Fruit fly (Drosophila melanogaster) whole organism, embryonic: ENCODE data around the gene Sbp2.

Experiments
- Atf-2 ChIP-seq: fragments of 200-800 bp; sonication (Bioruptor generic); optimal IDR thresholded peaks from 2 replicates; lab custom pipeline; 2016; ENCODE audit warnings: missing biosample characterization, missing genetic modification characterization
- B-H1 ChIP-seq: fragments of 200-800 bp; sonication (Bioruptor generic); IDR thresholded peaks from 3 replicates; pipeline ENCODE4 v1.3.6; 2022; ENCODE audit warnings: missing biosample characterization, missing genetic modification characterization
- Blimp-1 ChIP-seq: fragments of 200-800 bp; sonication (Bioruptor generic); optimal IDR thresholded peaks from 3 replicates; lab custom pipeline; 2018; ENCODE audit warnings: missing biosample characterization, missing genetic modification characterization, mild to moderate bottlenecking, moderate library complexity, missing genetic modification reagents
- CG11696 ChIP-seq: fragments of 200-800 bp; sonication (Bioruptor generic); IDR thresholded peaks from 2 replicates; pipeline ENCODE4 v1.3.6; 2022; ENCODE audit warnings: missing biosample characterization, missing genetic modification characterization
- CG1233 ChIP-seq: fragments of 200-800 bp; sonication (Bioruptor generic); optimal IDR thresholded peaks from 4 replicates; lab custom pipeline; 2018; ENCODE audit warnings: missing biosample characterization, mild to moderate bottlenecking, missing genetic modification characterization
- CG14965 ChIP-seq: fragments of 200-800 bp; sonication (Bioruptor generic); optimal IDR thresholded peaks from 2 replicates; lab custom pipeline; 2016; ENCODE audit warnings: missing biosample characterization, missing genetic modification characterization, borderline replicate concordance
- CG17802 ChIP-seq: fragments of 200-800 bp; sonication (Bioruptor generic); optimal IDR thresholded peaks from 2 replicates; lab custom pipeline; 2018; ENCODE audit warnings: missing biosample characterization, mild to moderate bottlenecking, missing genetic modification characterization, moderate library complexity
- CG2120 ChIP-seq: fragments of 200-800 bp; sonication (Bioruptor generic); optimal IDR thresholded peaks from 3 replicates; lab custom pipeline; 2016; ENCODE audit warnings: missing biosample characterization, missing genetic modification characterization
- CG30020 ChIP-seq: fragments of 200-800 bp; optimal IDR thresholded peaks from 2 replicates; lab custom pipeline; 2019; ENCODE audit warnings: missing biosample characterization, mild to moderate bottlenecking, missing genetic modification characterization, moderate library complexity
- CG34376 ChIP-seq: fragments of 200-800 bp; sonication (Bioruptor generic); optimal IDR thresholded peaks from 2 replicates; lab custom pipeline; 2018; ENCODE audit warnings: missing biosample characterization, mild to moderate bottlenecking, missing genetic modification characterization
- CG3726 ChIP-seq: fragments of 200-800 bp; sonication (Bioruptor generic); IDR thresholded peaks from 3 replicates; pipeline ENCODE4, ENCODE4 v1.3.6; 2022; ENCODE audit warnings: missing biosample characterization, missing genetic modification characterization
- CG3838 ChIP-seq: fragments of 200-800 bp; sonication (Bioruptor generic); optimal IDR thresholded peaks from 3 replicates; lab custom pipeline; 2016; ENCODE audit warnings: missing biosample characterization, missing genetic modification characterization
- CG43689 ChIP-seq: fragments of 200-800 bp; sonication (Bioruptor generic); IDR thresholded peaks from 2 replicates; pipeline ENCODE4 v1.3.6; 2022; ENCODE audit warnings: missing biosample characterization, missing genetic modification characterization
- CG4707 ChIP-seq: fragments of 200-800 bp; sonication (Bioruptor generic); optimal IDR thresholded peaks from 2 replicates; lab custom pipeline; 2018; ENCODE audit warnings: missing biosample characterization, mild to moderate bottlenecking, missing genetic modification characterization, moderate library complexity
- CG4854 ChIP-seq: fragments of 200-800 bp; sonication (Bioruptor generic); optimal IDR thresholded peaks from 2 replicates; lab custom pipeline; 2016; ENCODE audit warnings: missing biosample characterization, missing genetic modification characterization, inconsistent platforms
- CG7928 ChIP-seq: fragments of 200-800 bp; sonication (Bioruptor generic); optimal IDR thresholded peaks from 2 replicates; lab custom pipeline; 2017; ENCODE audit warnings: missing biosample characterization, mild to moderate bottlenecking, missing genetic modification characterization
- CG7963 ChIP-seq: fragments of 200-800 bp; sonication (Bioruptor generic); IDR thresholded peaks from 3 replicates; pipeline ENCODE4 v1.3.6; 2022; ENCODE audit warnings: missing biosample characterization, missing genetic modification characterization; ENCODE audit not compliant: partially characterized antibody
- CG9609 ChIP-seq: fragments of 200-800 bp; sonication (Bioruptor generic); optimal IDR thresholded peaks from 3 replicates; lab custom pipeline; 2016; ENCODE audit warnings: missing biosample characterization, missing genetic modification characterization
- CG9932 ChIP-seq: fragments of 200-800 bp; sonication (Bioruptor generic); IDR thresholded peaks from 2 replicates; pipeline ENCODE4 v1.3.6; 2022; ENCODE audit warnings: missing biosample characterization, missing genetic modification characterization
- CoRest ChIP-seq: fragments of 200-800 bp; sonication (Bioruptor generic); optimal IDR thresholded peaks from 3 replicates; lab custom pipeline; 2018; ENCODE audit warnings: missing biosample characterization, mild to moderate bottlenecking, missing genetic modification characterization, moderate library complexity
- Dip2 ChIP-seq: fragments of 200-800 bp; sonication (Bioruptor generic); IDR thresholded peaks from 2 replicates; pipeline ENCODE4 v1.3.6; 2022; ENCODE audit warnings: missing biosample characterization, missing genetic modification characterization
- Doc2 ChIP-seq: fragments of 200-800 bp; sonication (Bioruptor generic); IDR thresholded peaks from 2 replicates; pipeline ENCODE4 v1.3.6; 2022; ENCODE audit warnings: missing biosample characterization, missing genetic modification characterization
- Dp ChIP-seq: fragments of 200-800 bp; sonication (Bioruptor generic); optimal IDR thresholded peaks from 2 replicates; lab custom pipeline; 2018; ENCODE audit warnings: missing biosample characterization, mild to moderate bottlenecking, missing genetic modification characterization, moderate library complexity
- Fer2 ChIP-seq: fragments of 200-800 bp; sonication (Bioruptor generic); optimal IDR thresholded peaks from 2 replicates; lab custom pipeline; 2018; ENCODE audit warnings: missing biosample characterization, mild to moderate bottlenecking, missing genetic modification characterization, moderate library complexity
- HLH3B ChIP-seq: fragments of 200-800 bp; sonication (Bioruptor generic); IDR thresholded peaks from 2 replicates; pipeline ENCODE4 v1.3.6; 2022; ENCODE audit warnings: missing biosample characterization, missing genetic modification characterization
- Hr39 ChIP-seq: fragments of >200 bp; optimal IDR thresholded peaks from 2 replicates; lab custom pipeline; 2017
- Lim3 ChIP-seq: fragments of 200-800 bp; sonication (Bioruptor generic); IDR thresholded peaks from 2 replicates; pipeline ENCODE4 v1.3.6; 2022; ENCODE audit warnings: missing biosample characterization, missing genetic modification characterization
- Neu2 ChIP-seq: fragments of 200-800 bp; sonication (Bioruptor generic); optimal IDR thresholded peaks from 3 replicates; lab custom pipeline; 2016; ENCODE audit warnings: missing biosample characterization, missing genetic modification characterization, borderline replicate concordance
- NfI ChIP-seq: fragments of 200-800 bp; sonication (Bioruptor generic); optimal IDR thresholded peaks from 3 replicates; lab custom pipeline; 2018; ENCODE audit warnings: missing biosample characterization, mild to moderate bottlenecking, missing genetic modification characterization, moderate library complexity
- Poxn ChIP-seq: fragments of 200-800 bp; sonication (Bioruptor generic); IDR thresholded peaks from 2 replicates; pipeline ENCODE4 v1.3.6; 2022; ENCODE audit warnings: missing biosample characterization, missing genetic modification characterization
- Side ChIP-seq: fragments of 200-800 bp; sonication (Bioruptor generic); optimal IDR thresholded peaks from 2 replicates; lab custom pipeline; 2016; ENCODE audit warnings: missing biosample characterization, missing genetic modification characterization
- dati ChIP-seq: fragments of 200-800 bp; sonication (Bioruptor generic); IDR thresholded peaks from 2 replicates; pipeline ENCODE4 v1.3.6; 2022; ENCODE audit warnings: missing biosample characterization, missing genetic modification characterization
- ems ChIP-seq: fragments of 200-800 bp; sonication (Bioruptor generic); optimal IDR thresholded peaks from 3 replicates; lab custom pipeline; 2016; ENCODE audit warnings: missing biosample characterization, missing genetic modification characterization
- eve ChIP-seq, 2 experiments: fragments of >200 bp; optimal IDR thresholded peaks; 2 replicates each; lab custom pipeline; 2017; ENCODE audit warnings: missing biosample characterization in 2 of 2, missing genetic modification characterization in 2 of 2
- fd3F ChIP-seq: fragments of 200-800 bp; sonication (Bioruptor generic); optimal IDR thresholded peaks from 2 replicates; lab custom pipeline; 2018; ENCODE audit warnings: missing biosample characterization, mild to moderate bottlenecking, missing genetic modification characterization, moderate library complexity
- gsb-n ChIP-seq: fragments of 200-800 bp; sonication (Bioruptor generic); optimal IDR thresholded peaks from 3 replicates; lab custom pipeline; 2018; ENCODE audit warnings: missing biosample characterization, mild to moderate bottlenecking, missing genetic modification characterization
- klu ChIP-seq: fragments of 200-800 bp; sonication (Bioruptor generic); IDR thresholded peaks from 2 replicates; pipeline ENCODE4 v1.3.6; 2022; ENCODE audit warnings: missing biosample characterization, missing genetic modification characterization
- knrl ChIP-seq: fragments of 200-800 bp; sonication (Bioruptor generic); IDR thresholded peaks from 3 replicates; pipeline ENCODE4 v1.3.6; 2022; ENCODE audit warnings: missing biosample characterization, missing genetic modification characterization; ENCODE audit not compliant: partially characterized antibody
- lab ChIP-seq: fragments of 200-800 bp; sonication (Bioruptor generic); optimal IDR thresholded peaks from 3 replicates; lab custom pipeline; 2017; ENCODE audit warnings: missing biosample characterization, missing genetic modification characterization, mild to moderate bottlenecking, moderate library complexity, missing genetic modification reagents
- maf-S ChIP-seq: fragments of 200-800 bp; sonication (Bioruptor generic); optimal IDR thresholded peaks from 2 replicates; lab custom pipeline; 2016; ENCODE audit warnings: missing biosample characterization, missing genetic modification characterization
- onecut ChIP-seq: fragments of 200-800 bp; sonication (Bioruptor generic); IDR thresholded peaks from 2 replicates; pipeline ENCODE4 v1.3.6; 2022; ENCODE audit warnings: missing biosample characterization, missing genetic modification characterization
- phol ChIP-seq: fragments of 200-800 bp; sonication (Bioruptor generic); optimal IDR thresholded peaks from 3 replicates; lab custom pipeline; 2018; ENCODE audit warnings: missing biosample characterization, mild to moderate bottlenecking, missing genetic modification characterization, moderate library complexity
- psq ChIP-seq: fragments of 200-800 bp; sonication (Bioruptor generic); optimal IDR thresholded peaks from 2 replicates; lab custom pipeline; 2017; ENCODE audit warnings: missing biosample characterization, missing genetic modification characterization
- sc ChIP-seq, 3 experiments: fragments of >200 bp in 2 of 3; fragments of 200-800 bp in 1 of 3; sonication (Bioruptor generic) in 1 of 3; optimal IDR thresholded peaks; 2 replicates in 2 of 3; 3 replicates in 1 of 3; lab custom pipeline; 2017; ENCODE audit warnings: mild to moderate bottlenecking in 1 of 3, missing biosample characterization in 1 of 3, missing genetic modification characterization in 1 of 3, missing genetic modification reagents in 1 of 3
- sim ChIP-seq: fragments of 200-800 bp; sonication (Bioruptor generic); IDR thresholded peaks from 2 replicates; pipeline ENCODE4 v1.3.6; 2022; ENCODE audit warnings: missing biosample characterization, missing genetic modification characterization
- sisA ChIP-seq: fragments of 200-800 bp; sonication (Bioruptor generic); IDR thresholded peaks from 2 replicates; pipeline ENCODE4 v1.3.6; 2022; ENCODE audit warnings: missing biosample characterization, missing genetic modification characterization
- sna ChIP-seq: fragments of 200-800 bp; sonication (Bioruptor generic); IDR thresholded peaks from 2 replicates; pipeline ENCODE4 v1.3.6; 2022; ENCODE audit warnings: missing biosample characterization, missing genetic modification characterization; ENCODE audit not compliant: partially characterized antibody
- trh ChIP-seq: fragments of 200-800 bp; sonication (Bioruptor generic); optimal IDR thresholded peaks from 2 replicates; lab custom pipeline; 2016; ENCODE audit warnings: missing biosample characterization, missing genetic modification characterization
- tx ChIP-seq: fragments of 200-800 bp; sonication (Bioruptor generic); optimal IDR thresholded peaks from 2 replicates; lab custom pipeline; 2016; ENCODE audit warnings: missing biosample characterization, missing genetic modification characterization
- yki ChIP-seq: fragments of >200 bp; optimal IDR thresholded peaks from 3 replicates; lab custom pipeline; 2018
- zfh1 ChIP-seq: fragments of 200-800 bp; sonication (Bioruptor generic); IDR thresholded peaks from 3 replicates; pipeline ENCODE4 v1.3.6; 2022; ENCODE audit warnings: missing biosample characterization, missing genetic modification characterization

Sbp2 gene

dm6 chr3L:8308891-8309352 is 5.0 kb downstream of the Sbp2 start, which contains the start of gene BI-1 (continued):
- TF ChIP-seq CG9932 (GFP tag; lab: Robert Waterston, UW) (peak; percentile 82), Dp (GFP tag; lab: Kevin White, UChicago) (peak; percentile 83), lab (peak; percentile 83), trh (GFP tag; lab: Kevin White, UChicago) (peak; percentile 39), CG4707 (GFP tag; lab: Kevin White, UChicago) (no peak), onecut (no peak; the same call in 1 of the 2 replicates), HLH3B (GFP tag; lab: Robert Waterston, UW) (no peak), sna (GFP tag; lab: Robert Waterston, UW) (no peak), Fer2 (peak; percentile 60), Atf-2 (no peak), CG30020 (tag; lab: Kevin White, UChicago) (peak; percentile 63), sc (optimal IDR thresholded peaks at IDR 0.05; lab: Kevin White, UChicago) (no peak), sc (GFP tag; optimal IDR thresholded peaks at IDR 0.05; lab: Kevin White, UChicago) (peak; percentile 42), dati (GFP tag; lab: Robert Waterston, UW) (no peak), Lim3 (GFP tag; lab: Robert Waterston, UW) (no peak), sim (GFP tag; lab: Robert Waterston, UW) (no peak), Doc2 (GFP tag; lab: Robert Waterston, UW) (no peak), CG3838 (GFP tag; lab: Kevin White, UChicago) (no peak), CG7928 (GFP tag; lab: Kevin White, UChicago) (peak; percentile 19), CG17802 (tag; lab: Kevin White, UChicago) (no peak), eve (GFP tag; optimal IDR thresholded peaks at IDR 0.05; lab: Kevin White, UChicago) (no peak), yki (lab: Kevin White, UChicago) (no peak), CG1233 (GFP tag; lab: Kevin White, UChicago) (peak; percentile 79), CG4854 (GFP tag; lab: Kevin White, UChicago) (peak; percentile 13), CG43689 (GFP tag; lab: Robert Waterston, UW) (no peak), CG9609 (GFP tag; lab: Kevin White, UChicago) (no peak), Dip2 (GFP tag; lab: Robert Waterston, UW) (no peak), maf-S (GFP tag; lab: Kevin White, UChicago) (peak; percentile 29), Blimp-1 (no peak), CoRest (tag; lab: Kevin White, UChicago) (peak; percentile 84), CG14965 (GFP tag; lab: Kevin White, UChicago) (no peak), fd3F (GFP tag; lab: Kevin White, UChicago) (peak; percentile 35), CG7963 (GFP tag; lab: Robert Waterston, UW) (no peak), knrl (GFP tag; lab: Robert Waterston, UW) (0 out of 3 replicates have a peak, but pooled peaks have one; percentile 23), sisA (no peak), psq (GFP tag; lab: Kevin White, UChicago) (no peak), gsb-n (tag; lab: Kevin White, UChicago) (no peak), Poxn (GFP tag; lab: Robert Waterston, UW) (no peak), Side (GFP tag; lab: Kevin White, UChicago) (no peak), tx (GFP tag; lab: Kevin White, UChicago) (no peak), B-H1 (GFP tag; lab: Robert Waterston, UW) (no peak), Hr39 (lab: Kevin White, UChicago) (no peak), klu (peak; percentile 62; the same call in 1 of the 2 replicates), NfI (GFP tag; lab: Kevin White, UChicago) (peak; percentile 66), Neu2 (GFP tag; lab: Kevin White, UChicago) (no peak), CG11696 (GFP tag; lab: Robert Waterston, UW) (no peak), CG3726 (GFP tag; lab: Robert Waterston, UW) (no peak), ems (GFP tag; lab: Kevin White, UChicago) (peak; percentile 28), CG2120 (peak; percentile 76), zfh1 (GFP tag; lab: Robert Waterston, UW) (no peak), phol (tag; lab: Kevin White, UChicago) (peak; percentile 81), CG34376 (peak; percentile 82)
